Fruit fly (Drosophila melanogaster): ENCODE data around the gene CG9215.

The CG9215 gene

dm6 chrX:15615426-15615825, 32.8 kb upstream of the CG9215 start (continued):
- TF ChIP-seq Awh (GFP tag; IDR thresholded peaks at IDR 0.05) (0 out of 2 replicates have a peak, but pooled peaks have one; percentile 50), CG33557 (GFP tag; optimal IDR thresholded peaks at IDR 0.05) (peak; percentile 15), gfzf (GFP tag; optimal IDR thresholded peaks at IDR 0.05) (no peak), cato (GFP tag; optimal IDR thresholded peaks at IDR 0.05; ENCODE audit: borderline replicate concordance) (no peak), ind (GFP tag; optimal IDR thresholded peaks at IDR 0.05) (peak; percentile 42), Deaf1 (tag; optimal IDR thresholded peaks at IDR 0.05) (peak; percentile 16), org-1 (GFP tag; optimal IDR thresholded peaks at IDR 0.05) (peak; percentile 26), inv (GFP tag; IDR thresholded peaks at IDR 0.05; ENCODE audit: partially characterized antibody) (no peak), CG2202 (tag; optimal IDR thresholded peaks at IDR 0.05) (no peak), CrebB (tag; optimal IDR thresholded peaks at IDR 0.05) (no peak), CG11504 (tag; optimal IDR thresholded peaks at IDR 0.05) (peak; percentile 81), ttk (GFP tag; IDR thresholded peaks at IDR 0.05) (peak; percentile 51), CG10979 (tag; optimal IDR thresholded peaks at IDR 0.05) (peak; percentile 73), prd (optimal IDR thresholded peaks at IDR 0.05) (no peak), prd (GFP tag; IDR thresholded peaks at IDR 0.05) (peak; percentile 72), klu (GFP tag; IDR thresholded peaks at IDR 0.05) (0 out of 2 replicates have a peak, but pooled peaks have one; percentile 23), Poxn (GFP tag; IDR thresholded peaks at IDR 0.05) (no peak), Eip74EF (GFP tag; optimal IDR thresholded peaks at IDR 0.05) (peak in 1 of 2 experiments; percentile 61), D19A (tag; optimal IDR thresholded peaks at IDR 0.05) (peak; percentile 57), salm (tag; optimal IDR thresholded peaks at IDR 0.05) (peak; percentile 50), corto (GFP tag; optimal IDR thresholded peaks at IDR 0.05) (no peak), CG10321 (GFP tag; IDR thresholded peaks at IDR 0.05) (no peak), CG4404 (GFP tag; IDR thresholded peaks at IDR 0.05) (no peak), Dref (GFP tag; IDR thresholded peaks at IDR 0.05) (no peak), CG7271 (tag; optimal IDR thresholded peaks at IDR 0.05) (no peak), Side (GFP tag; optimal IDR thresholded peaks at IDR 0.05) (no peak), Rx (GFP tag; IDR thresholded peaks at IDR 0.05) (no peak), CG16815 (GFP tag; optimal IDR thresholded peaks at IDR 0.05) (peak; percentile 39), CG2120 (GFP tag; optimal IDR thresholded peaks at IDR 0.05) (peak; percentile 27), ewg (GFP tag; optimal IDR thresholded peaks at IDR 0.05) (peak; percentile 1), gcm (GFP tag; optimal IDR thresholded peaks at IDR 0.05) (peak; percentile 29), H15 (GFP tag; IDR thresholded peaks at IDR 0.05) (0 out of 3 replicates have a peak, but pooled peaks have one; percentile 7), Spps (tag; optimal IDR thresholded peaks at IDR 0.05) (peak; percentile 5), pho (GFP tag; optimal IDR thresholded peaks at IDR 0.05) (no peak), lilli (GFP tag; optimal IDR thresholded peaks at IDR 0.05) (peak; percentile 30), CG1529 (GFP tag; optimal IDR thresholded peaks at IDR 0.05) (peak; percentile 43), insv (GFP tag; optimal IDR thresholded peaks at IDR 0.05) (no peak), CG12659 (GFP tag; optimal IDR thresholded peaks at IDR 0.05) (peak; percentile 46), Meics (GFP tag; optimal IDR thresholded peaks at IDR 0.05) (peak; percentile 46), CG11696 (GFP tag; IDR thresholded peaks at IDR 0.05) (0 out of 2 replicates have a peak, but pooled peaks have one; percentile 37), CG5953 (GFP tag; IDR thresholded peaks at IDR 0.05) (peak; percentile 36; the same call in 1 of the 2 replicates), CG13296 (GFP tag; optimal IDR thresholded peaks at IDR 0.05) (peak; percentile 2), Elba2 (GFP tag; optimal IDR thresholded peaks at IDR 0.05) (no peak), CG31441 (GFP tag; IDR thresholded peaks at IDR 0.05) (peak; percentile 69), CG34224 (GFP tag; IDR thresholded peaks at IDR 0.05; ENCODE audit: partially characterized antibody) (no peak), Oaz (GFP tag; IDR thresholded peaks at IDR 0.05) (no peak), Drgx (GFP tag; IDR thresholded peaks at IDR 0.05) (peak; percentile 75), grn (GFP tag; optimal IDR thresholded peaks at IDR 0.05) (no peak), Atf-2 (GFP tag; optimal IDR thresholded peaks at IDR 0.05) (peak; percentile 20), kah (GFP tag; optimal IDR thresholded peaks at IDR 0.05) (peak; percentile 11), maf-S (GFP tag; optimal IDR thresholded peaks at IDR 0.05) (peak; percentile 18), br (optimal IDR thresholded peaks at IDR 0.05) (no peak)

All from whole organism, embryonic.